Worm (Caenorhabditis elegans): ENCODE results near the gene spp-13.
A peak's percentile ranks its signal among the peaks of the same experiment; 100 is the strongest.

spp-13 gene

ce11 chrX:8418382-8418781 is at the start of gene spp-13:
Gene spp-13 (minus strand): TSS chrX:8418524.
- TF ChIP-seq egl-44 (GFP tag; IDR thresholded peaks at IDR 0.05) (no peak), ztf-18 (tag; optimal IDR thresholded peaks at IDR 0.05) (no peak), mes-4 (tag; optimal IDR thresholded peaks at IDR 0.05) (no peak), ceh-40 (GFP tag; IDR thresholded peaks at IDR 0.05) (no peak), T07F8.4 (tag; optimal IDR thresholded peaks at IDR 0.05) (no peak), attf-5 (GFP tag; optimal IDR thresholded peaks at IDR 0.05) (no peak), lin-40 (tag; optimal IDR thresholded peaks at IDR 0.05) (no peak), bed-2 (GFP tag; IDR thresholded peaks at IDR 0.05) (no peak), zfh-2 (GFP tag; conservative IDR thresholded peaks at IDR 0.05) (no peak), B0336.3 (GFP tag; IDR thresholded peaks at IDR 0.05) (no peak), hrde-1 (tag; optimal IDR thresholded peaks at IDR 0.05; ENCODE audit: borderline replicate concordance) (no peak), nhr-90 (tag; optimal IDR thresholded peaks at IDR 0.05) (no peak), ekl-4 (GFP tag; IDR thresholded peaks at IDR 0.05) (no peak), F23B12.7 (tag; optimal IDR thresholded peaks at IDR 0.05; ENCODE audit: insufficient read depth) (no peak), egrh-3 (GFP tag; IDR thresholded peaks at IDR 0.05) (no peak), pha-4 (tag; optimal IDR thresholded peaks at IDR 0.05) (no peak), hmg-1.2 (GFP tag; IDR thresholded peaks at IDR 0.05) (no peak), cebp-2 (GFP tag; IDR thresholded peaks at IDR 0.05) (no peak)

ce11 chrX:8463889-8464444 is 45.6 kb upstream of the spp-13 start:
- TF ChIP-seq akir-1 (GFP tag; optimal IDR thresholded peaks at IDR 0.05), result no peak
- TF ChIP-seq ztf-25 (GFP tag; IDR thresholded peaks at IDR 0.05), result no peak
- TF ChIP-seq T26A5.8 (tag; optimal IDR thresholded peaks at IDR 0.05), result no peak
- no peak for TF ChIP-seq ztf-22 (GFP tag; optimal IDR thresholded peaks at IDR 0.05)
- TF ChIP-seq lsl-1 (GFP tag; optimal IDR thresholded peaks at IDR 0.05), result no peak
- TF ChIP-seq D2030.7 (GFP tag; IDR thresholded peaks at IDR 0.05), result no peak
- no peak for TF ChIP-seq ceh-58 (GFP tag; IDR thresholded peaks at IDR 0.05)
- no peak for TF ChIP-seq hrde-1 (tag; optimal IDR thresholded peaks at IDR 0.05; ENCODE audit: borderline replicate concordance)
- no peak for TF ChIP-seq dpl-1 (GFP tag; optimal IDR thresholded peaks at IDR 0.05)
- TF ChIP-seq egl-18 (GFP tag; IDR thresholded peaks at IDR 0.05), result no peak
- no peak for TF ChIP-seq egl-44 (GFP tag; IDR thresholded peaks at IDR 0.05)
- no peak for TF ChIP-seq B0019.2 (GFP tag; conservative IDR thresholded peaks at IDR 0.05)

ce11 chrX:8463085-8463645 is 44.8 kb upstream of the spp-13 start, which contains the start of gene F16F9.4:
Gene F16F9.4 (minus strand): TSS chrX:8463360.
- TF ChIP-seq nhr-80 (tag; optimal IDR thresholded peaks at IDR 0.05), result peak; percentile 44
- no peak for TF ChIP-seq ceh-91 (GFP tag; IDR thresholded peaks at IDR 0.05)

- TF ChIP-seq egrh-3 (GFP tag; IDR thresholded peaks at IDR 0.05) (no peak), let-607 (tag; optimal IDR thresholded peaks at IDR 0.05) (no peak), tlf-1 (GFP tag; optimal IDR thresholded peaks at IDR 0.05) (no peak), hmg-20 (GFP tag; IDR thresholded peaks at IDR 0.05) (no peak)
Observed at ce11 chrX:8460958-8461357, 42.6 kb upstream of the spp-13 start.
